Fruit fly (Drosophila melanogaster) whole organism, embryonic: ENCODE measurements around the gene CG13623.

Experiments used
- CG10274 ChIP-seq: fragments of 200-800 bp; sonication (Bioruptor generic); optimal IDR thresholded peaks from 3 replicates; lab custom pipeline; 2017; ENCODE audit warnings: missing biosample characterization, mild to moderate bottlenecking, missing genetic modification characterization
- CG10321 ChIP-seq: fragments of 200-800 bp; sonication (Bioruptor generic); IDR thresholded peaks from 2 replicates; pipeline ENCODE4 v1.3.6; 2022; ENCODE audit warnings: missing biosample characterization, missing genetic modification characterization
- CG10462 ChIP-seq: fragments of 200-800 bp; sonication (Bioruptor generic); optimal IDR thresholded peaks from 2 replicates; lab custom pipeline; 2016; ENCODE audit warnings: missing biosample characterization, missing genetic modification characterization
- CG10543 ChIP-seq: fragments of 200-800 bp; sonication (Bioruptor generic); optimal IDR thresholded peaks from 3 replicates; lab custom pipeline; 2017; ENCODE audit warnings: missing biosample characterization, mild to moderate bottlenecking, missing genetic modification characterization, moderate library complexity
- CG10959 ChIP-seq: fragments of 200-800 bp; sonication (Bioruptor generic); IDR thresholded peaks from 2 replicates; pipeline ENCODE4 v1.3.6; 2022; ENCODE audit warnings: missing biosample characterization, missing genetic modification characterization
- CG11247 ChIP-seq: fragments of 200-800 bp; sonication (Bioruptor generic); IDR thresholded peaks from 2 replicates; pipeline ENCODE4 v1.3.6; 2022; ENCODE audit warnings: missing biosample characterization, missing genetic modification characterization
- CG13296 ChIP-seq: fragments of 200-800 bp; sonication (Bioruptor generic); optimal IDR thresholded peaks from 3 replicates; lab custom pipeline; 2018; ENCODE audit warnings: missing biosample characterization, mild to moderate bottlenecking, missing genetic modification characterization
- CG13775 ChIP-seq: fragments of 200-800 bp; sonication (Bioruptor generic); optimal IDR thresholded peaks from 3 replicates; lab custom pipeline; 2017; ENCODE audit warnings: missing biosample characterization, mild to moderate bottlenecking, missing genetic modification characterization
- CG14014 ChIP-seq: fragments of 200-800 bp; sonication (Bioruptor generic); IDR thresholded peaks from 2 replicates; pipeline ENCODE4 v1.3.6; 2022; ENCODE audit warnings: missing biosample characterization, missing genetic modification characterization
- CG14441 ChIP-seq: fragments of 200-800 bp; sonication (Bioruptor generic); IDR thresholded peaks from 2 replicates; pipeline ENCODE4 v1.3.6; 2022; ENCODE audit warnings: missing biosample characterization, missing genetic modification characterization
- CG14710 ChIP-seq: fragments of 200-800 bp; sonication (Bioruptor generic); optimal IDR thresholded peaks from 3 replicates; lab custom pipeline; 2019; ENCODE audit warnings: missing biosample characterization, mild to moderate bottlenecking, missing genetic modification characterization, moderate library complexity
- CG16779 ChIP-seq: fragments of 200-800 bp; sonication (Bioruptor generic); IDR thresholded peaks from 2 replicates; pipeline ENCODE4 v1.3.6; 2022; ENCODE audit warnings: missing biosample characterization, missing genetic modification characterization
- CG16813 ChIP-seq: fragments of 200-800 bp; sonication (Bioruptor generic); IDR thresholded peaks from 3 replicates; pipeline ENCODE4 v1.3.6; 2022; ENCODE audit warnings: missing biosample characterization, missing genetic modification characterization; ENCODE audit not compliant: partially characterized antibody
- CG2120 ChIP-seq: fragments of 200-800 bp; sonication (Bioruptor generic); optimal IDR thresholded peaks from 3 replicates; lab custom pipeline; 2016; ENCODE audit warnings: missing biosample characterization, missing genetic modification characterization
- CG2889 ChIP-seq: fragments of 200-800 bp; sonication (Bioruptor generic); IDR thresholded peaks from 3 replicates; pipeline ENCODE4 v1.3.6; 2022; ENCODE audit warnings: missing biosample characterization, missing genetic modification characterization
- CG32767 ChIP-seq: fragments of 200-800 bp; sonication (Bioruptor generic); IDR thresholded peaks from 2 replicates; pipeline ENCODE4 v1.3.6; 2022; ENCODE audit warnings: missing biosample characterization, missing genetic modification characterization
- CG3407 ChIP-seq: fragments of 200-800 bp; sonication (Bioruptor generic); optimal IDR thresholded peaks from 2 replicates; lab custom pipeline; 2018; ENCODE audit warnings: missing biosample characterization, mild to moderate bottlenecking, missing genetic modification characterization
- CG3847 ChIP-seq: fragments of 200-800 bp; sonication (Bioruptor generic); IDR thresholded peaks from 2 replicates; pipeline ENCODE4 v1.3.6; 2022; ENCODE audit warnings: missing biosample characterization, missing genetic modification characterization
- CG3995 ChIP-seq: fragments of 200-800 bp; sonication (Bioruptor generic); optimal IDR thresholded peaks from 3 replicates; lab custom pipeline; 2016; ENCODE audit warnings: missing biosample characterization, missing genetic modification characterization
- CG7928 ChIP-seq: fragments of 200-800 bp; sonication (Bioruptor generic); optimal IDR thresholded peaks from 2 replicates; lab custom pipeline; 2017; ENCODE audit warnings: missing biosample characterization, mild to moderate bottlenecking, missing genetic modification characterization
- CG7987 ChIP-seq: fragments of 200-800 bp; sonication (Bioruptor generic); optimal IDR thresholded peaks from 2 replicates; lab custom pipeline; 2018; ENCODE audit warnings: missing biosample characterization, mild to moderate bottlenecking, missing genetic modification characterization, moderate library complexity
- CG9437 ChIP-seq: fragments of 200-800 bp; sonication (Bioruptor generic); optimal IDR thresholded peaks from 2 replicates; lab custom pipeline; 2018; ENCODE audit warnings: missing biosample characterization, mild to moderate bottlenecking, missing genetic modification characterization
- CG9727 ChIP-seq: fragments of 200-800 bp; sonication (Bioruptor generic); optimal IDR thresholded peaks from 3 replicates; lab custom pipeline; 2017; ENCODE audit warnings: missing biosample characterization, mild to moderate bottlenecking, missing genetic modification characterization
- CG9932 ChIP-seq: fragments of 200-800 bp; sonication (Bioruptor generic); IDR thresholded peaks from 2 replicates; pipeline ENCODE4 v1.3.6; 2022; ENCODE audit warnings: missing biosample characterization, missing genetic modification characterization
- Dip3 ChIP-seq: fragments of 200-800 bp; sonication (Bioruptor generic); optimal IDR thresholded peaks from 3 replicates; lab custom pipeline; 2016; ENCODE audit warnings: missing biosample characterization, missing genetic modification characterization
- Dref ChIP-seq: fragments of 200-800 bp; sonication (Bioruptor generic); IDR thresholded peaks from 2 replicates; pipeline ENCODE4 v1.3.6; 2022; ENCODE audit warnings: missing biosample characterization, missing genetic modification characterization
- Ets97D ChIP-seq: fragments of 200-800 bp; sonication (Bioruptor generic); optimal IDR thresholded peaks from 3 replicates; lab custom pipeline; 2016; ENCODE audit warnings: missing biosample characterization, missing genetic modification characterization
- Kr ChIP-seq: fragments of 200-800 bp; sonication (Bioruptor generic); optimal IDR thresholded peaks from 2 replicates; lab custom pipeline; 2017; ENCODE audit warnings: missing biosample characterization, mild to moderate bottlenecking, missing genetic modification characterization
- Lim3 ChIP-seq: fragments of 200-800 bp; sonication (Bioruptor generic); IDR thresholded peaks from 2 replicates; pipeline ENCODE4 v1.3.6; 2022; ENCODE audit warnings: missing biosample characterization, missing genetic modification characterization
- Lpt ChIP-seq: fragments of >200 bp; optimal IDR thresholded peaks from 2 replicates; lab custom pipeline; 2018; ENCODE audit warnings: missing biosample characterization, missing genetic modification characterization
- Poxn ChIP-seq: fragments of 200-800 bp; sonication (Bioruptor generic); IDR thresholded peaks from 2 replicates; pipeline ENCODE4 v1.3.6; 2022; ENCODE audit warnings: missing biosample characterization, missing genetic modification characterization
- Scr ChIP-seq: fragments of 200-800 bp; sonication (Bioruptor generic); IDR thresholded peaks from 2 replicates; pipeline ENCODE4 v1.3.6; 2022; ENCODE audit warnings: missing biosample characterization, missing genetic modification characterization; ENCODE audit not compliant: partially characterized antibody
- Sin3A ChIP-seq: fragments of >200 bp; optimal IDR thresholded peaks from 2 replicates; lab custom pipeline; 2018
- Ssrp ChIP-seq: fragments of 200-800 bp; sonication (Bioruptor generic); optimal IDR thresholded peaks from 2 replicates; lab custom pipeline; 2018; ENCODE audit warnings: missing biosample characterization, mild to moderate bottlenecking, missing genetic modification characterization, moderate library complexity
- Taf1 ChIP-seq: fragments of 200-800 bp; sonication (Bioruptor generic); IDR thresholded peaks from 2 replicates; pipeline ENCODE4 v1.3.6; 2022; ENCODE audit warnings: missing biosample characterization, missing genetic modification characterization
- Tbp ChIP-seq: fragments of >200 bp; optimal IDR thresholded peaks from 2 replicates; lab custom pipeline; 2018; ENCODE audit warnings: missing biosample characterization, missing genetic modification characterization
- cas ChIP-seq: fragments of 200-800 bp; sonication (Bioruptor generic); IDR thresholded peaks from 2 replicates; pipeline ENCODE4 v1.3.6; 2022; ENCODE audit warnings: missing biosample characterization, missing genetic modification characterization
- chm ChIP-seq: fragments of 200-800 bp; sonication (Bioruptor generic); IDR thresholded peaks from 2 replicates; pipeline ENCODE4 v1.3.6; 2022; ENCODE audit warnings: missing biosample characterization, missing genetic modification characterization
- croc ChIP-seq: fragments of 200-800 bp; sonication (Bioruptor generic); conservative IDR thresholded peaks from 3 replicates; pipeline ENCODE4 v1.3.6; 2022; ENCODE audit warnings: missing biosample characterization, missing genetic modification characterization
- crp ChIP-seq, 2 experiments: fragments of 200-800 bp; sonication (Bioruptor generic); optimal IDR thresholded peaks; 2 replicates in 1 of 2; 3 replicates in 1 of 2; lab custom pipeline; 2017; ENCODE audit warnings: missing biosample characterization in 2 of 2, missing genetic modification characterization in 2 of 2, mild to moderate bottlenecking in 1 of 2, moderate library complexity in 1 of 2
- emc ChIP-seq: fragments of 200-800 bp; sonication (Bioruptor generic); optimal IDR thresholded peaks from 2 replicates; lab custom pipeline; 2016; ENCODE audit warnings: missing biosample characterization, missing genetic modification characterization
- fru ChIP-seq: fragments of >200 bp; optimal IDR thresholded peaks from 2 replicates; lab custom pipeline; 2017
- ftz-f1 ChIP-seq: fragments of 200-800 bp; sonication (Bioruptor generic); optimal IDR thresholded peaks from 2 replicates; lab custom pipeline; 2016; ENCODE audit warnings: missing biosample characterization, missing genetic modification characterization
- knrl ChIP-seq: fragments of 200-800 bp; sonication (Bioruptor generic); IDR thresholded peaks from 3 replicates; pipeline ENCODE4 v1.3.6; 2022; ENCODE audit warnings: missing biosample characterization, missing genetic modification characterization; ENCODE audit not compliant: partially characterized antibody
- lilli ChIP-seq: fragments of 200-800 bp; sonication (Bioruptor generic); optimal IDR thresholded peaks from 3 replicates; lab custom pipeline; 2016; ENCODE audit warnings: missing biosample characterization, missing genetic modification characterization
- lov ChIP-seq, 2 experiments: fragments of 200-800 bp in 1 of 2; fragments of >200 bp in 1 of 2; sonication (Bioruptor generic) in 1 of 2; IDR thresholded peaks in 1 of 2; optimal IDR thresholded peaks in 1 of 2; 2 replicates in 1 of 2; 3 replicates in 1 of 2; pipeline versions ENCODE4 v1.3.6 to Lab custom; 2017 to 2022; ENCODE audit warnings: missing biosample characterization in 1 of 2, missing genetic modification characterization in 1 of 2
- mld ChIP-seq: fragments of 200-800 bp; sonication (Bioruptor generic); IDR thresholded peaks from 3 replicates; pipeline ENCODE4 v1.3.6; 2022; ENCODE audit warnings: missing biosample characterization, missing genetic modification characterization; ENCODE audit not compliant: partially characterized antibody
- salm ChIP-seq: fragments of 200-800 bp; sonication (Bioruptor generic); optimal IDR thresholded peaks from 2 replicates; lab custom pipeline; 2018; ENCODE audit warnings: missing biosample characterization, mild to moderate bottlenecking, missing genetic modification characterization
- ssp ChIP-seq: fragments of 200-800 bp; sonication (Bioruptor generic); IDR thresholded peaks from 2 replicates; pipeline ENCODE4 v1.3.6; 2022; ENCODE audit warnings: missing biosample characterization, missing genetic modification characterization
- tap ChIP-seq: fragments of 200-800 bp; optimal IDR thresholded peaks from 3 replicates; lab custom pipeline; 2019; ENCODE audit warnings: missing biosample characterization, mild to moderate bottlenecking, missing genetic modification characterization, moderate library complexity
- tio ChIP-seq: fragments of 200-800 bp; sonication (Bioruptor generic); optimal IDR thresholded peaks from 2 replicates; lab custom pipeline; 2017; ENCODE audit warnings: missing biosample characterization, missing genetic modification characterization, inconsistent platforms
- trem ChIP-seq: fragments of 200-800 bp; optimal IDR thresholded peaks from 3 replicates; lab custom pipeline; 2019; ENCODE audit warnings: missing biosample characterization, mild to moderate bottlenecking, missing genetic modification characterization, moderate library complexity
- unc-4 ChIP-seq: fragments of 200-800 bp; sonication (Bioruptor generic); IDR thresholded peaks from 2 replicates; pipeline ENCODE4 v1.3.6; 2022; ENCODE audit warnings: missing biosample characterization, missing genetic modification characterization; ENCODE audit not compliant: partially characterized antibody

The CG13623 gene

dm6 chr3R:24574123-24574522 is 43.8 kb upstream of the CG13623 start (continued):
- TF ChIP-seq Poxn (GFP tag; lab: Robert Waterston, UW) (no peak), ssp (GFP tag; lab: Robert Waterston, UW) (no peak), salm (tag; lab: Kevin White, UChicago) (no peak), Sin3A (lab: Kevin White, UChicago) (no peak), unc-4 (GFP tag; lab: Robert Waterston, UW) (no peak), knrl (GFP tag; lab: Robert Waterston, UW) (no peak), crp (GFP tag; optimal IDR thresholded peaks at IDR 0.05; lab: Kevin White, UChicago) (no peak), CG9437 (GFP tag; lab: Kevin White, UChicago) (peak; percentile 40), CG10959 (no peak), Dip3 (GFP tag; lab: Kevin White, UChicago) (no peak), lov (optimal IDR thresholded peaks at IDR 0.05; lab: Kevin White, UChicago) (no peak), lov (GFP tag; IDR thresholded peaks at IDR 0.05; lab: Robert Waterston, UW) (no peak), CG11247 (GFP tag; lab: Robert Waterston, UW) (no peak), CG2889 (GFP tag; lab: Robert Waterston, UW) (no peak), CG7987 (no peak), CG9932 (GFP tag; lab: Robert Waterston, UW) (peak; percentile 44), trem (tag; lab: Kevin White, UChicago) (no peak), ftz-f1 (GFP tag; lab: Kevin White, UChicago) (no peak), fru (lab: Kevin White, UChicago) (no peak), CG14710 (peak; percentile 20), CG14441 (GFP tag; lab: Robert Waterston, UW) (no peak; the same call in 1 of the 2 replicates), croc (GFP tag; lab: Robert Waterston, UW) (no peak), CG3847 (no peak), CG2120 (GFP tag; lab: Kevin White, UChicago) (peak; percentile 75), Ets97D (GFP tag; lab: Kevin White, UChicago) (no peak), Dref (no peak), CG10543 (GFP tag; lab: Kevin White, UChicago) (peak; percentile 64), CG16779 (no peak), chm (GFP tag; lab: Robert Waterston, UW) (no peak), CG10462 (GFP tag; lab: Kevin White, UChicago) (no peak), Tbp (GFP tag; lab: Kevin White, UChicago) (no peak), Taf1 (GFP tag; lab: Robert Waterston, UW) (no peak), tio (GFP tag; lab: Kevin White, UChicago) (no peak), CG3407 (no peak), mld (GFP tag; lab: Robert Waterston, UW) (no peak), Scr (no peak), CG13296 (peak; percentile 81), CG14014 (GFP tag; lab: Robert Waterston, UW) (no peak; the same call in none of the 2 replicates), tap (tag; lab: Kevin White, UChicago) (peak; percentile 5), CG32767 (GFP tag; lab: Robert Waterston, UW) (no peak), CG3995 (GFP tag; lab: Kevin White, UChicago) (no peak), CG10321 (GFP tag; lab: Robert Waterston, UW) (no peak), Lpt (no peak), emc (GFP tag; lab: Kevin White, UChicago) (no peak), CG9727 (GFP tag; lab: Kevin White, UChicago) (peak; percentile 76), CG16813 (GFP tag; lab: Robert Waterston, UW) (no peak), cas (GFP tag; lab: Robert Waterston, UW) (no peak), Lim3 (GFP tag; lab: Robert Waterston, UW) (no peak), CG7928 (GFP tag; lab: Kevin White, UChicago) (no peak), CG10274 (GFP tag; lab: Kevin White, UChicago) (no peak), CG13775 (GFP tag; lab: Kevin White, UChicago) (peak; percentile 24), Ssrp (no peak), lilli (GFP tag; lab: Kevin White, UChicago) (peak; percentile 24), Kr (GFP tag; lab: Kevin White, UChicago) (no peak)
